Worm (Caenorhabditis elegans): Measurements from ENCODE around the gene dnj-26.

Gene dnj-26

DNA sequence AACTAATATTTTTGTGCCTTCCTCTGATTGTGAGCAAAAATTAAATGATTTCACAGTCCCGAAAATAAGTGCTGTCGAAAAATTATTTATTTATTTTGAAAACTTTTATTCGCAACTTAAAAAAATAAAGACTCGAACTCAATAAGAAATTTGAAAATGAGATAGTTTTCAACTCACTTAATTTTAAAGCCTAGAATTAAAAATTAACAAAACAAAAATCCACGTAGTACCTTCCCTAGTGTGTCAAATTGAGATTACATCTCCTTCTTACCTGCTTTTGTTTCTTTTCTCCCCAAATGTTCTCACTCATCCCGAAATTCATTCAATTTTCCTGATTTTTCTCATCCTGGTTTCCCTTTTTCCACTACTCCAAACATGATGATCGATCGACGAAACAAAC is 33.2 kb downstream of the dnj-26 start, which contains the start of gene F35G2.5:
Gene F35G2.5 (plus strand): TSS at position 301 of the 400 bp plus-strand sequence.
- TF ChIP-seq xbp-1 (tag; optimal IDR thresholded peaks at IDR 0.05): no peak
- TF ChIP-seq nhr-47 (tag; optimal IDR thresholded peaks at IDR 0.05): no peak
- TF ChIP-seq jun-1 (tag; optimal IDR thresholded peaks at IDR 0.05): no peak
- no peak for TF ChIP-seq ztf-4 (tag; optimal IDR thresholded peaks at IDR 0.05)
- no peak for TF ChIP-seq dpl-1 (GFP tag; optimal IDR thresholded peaks at IDR 0.05)
- no peak for TF ChIP-seq fkh-10 (GFP tag; optimal IDR thresholded peaks at IDR 0.05)
- TF ChIP-seq lin-35 (GFP tag; optimal IDR thresholded peaks at IDR 0.05): no peak
- no peak for TF ChIP-seq nhr-12 (tag; optimal IDR thresholded peaks at IDR 0.05)
- TF ChIP-seq snu-23 (GFP tag; optimal IDR thresholded peaks at IDR 0.05): no peak
- TF ChIP-seq unc-62 (GFP tag; optimal IDR thresholded peaks at IDR 0.05): no peak
- TF ChIP-seq hlh-17 (GFP tag; optimal IDR thresholded peaks at IDR 0.05; ENCODE audit: borderline replicate concordance): no peak

DNA sequence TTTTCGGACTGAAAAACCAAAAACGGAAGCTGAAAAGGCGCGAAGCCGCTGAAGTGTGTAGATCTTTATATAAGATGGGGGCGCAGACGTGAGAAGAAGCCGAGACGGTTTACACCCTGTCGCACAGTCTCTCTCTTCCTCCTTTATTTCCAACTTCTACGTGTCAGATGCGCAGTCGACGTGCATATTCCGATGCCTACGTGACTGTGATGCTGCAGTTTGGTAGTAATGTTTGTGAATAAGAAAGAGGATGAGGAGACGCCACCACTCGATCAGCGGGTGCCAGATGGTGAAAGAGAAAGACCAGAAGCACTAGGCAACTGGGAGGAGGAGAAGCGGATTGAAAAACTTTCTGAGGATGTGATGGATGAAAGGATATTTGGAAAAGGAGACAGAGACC is 34.2 kb downstream of the dnj-26 start:
- peak; percentile 27 for TF ChIP-seq blmp-1 (tag; optimal IDR thresholded peaks at IDR 0.05)
- TF ChIP-seq fos-1 (tag; optimal IDR thresholded peaks at IDR 0.05): no peak

ce11 chrIV:12217142-12217541 is 35.3 kb downstream of the dnj-26 start:
- TF ChIP-seq blmp-1 (tag; optimal IDR thresholded peaks at IDR 0.05): peak; percentile 83
- no peak for TF ChIP-seq nhr-76 (tag; optimal IDR thresholded peaks at IDR 0.05)
- TF ChIP-seq ceh-82 (tag; optimal IDR thresholded peaks at IDR 0.05): no peak
- TF ChIP-seq C04F5.9 (tag; optimal IDR thresholded peaks at IDR 0.05): no peak
- TF ChIP-seq snpc-4 (tag; optimal IDR thresholded peaks at IDR 0.05): no peak
- TF ChIP-seq lin-13 (GFP tag; optimal IDR thresholded peaks at IDR 0.05): no peak
- peak; percentile 73 for TF ChIP-seq nhr-85 (tag)
- peak; percentile 3 for TF ChIP-seq mep-1 (tag; optimal IDR thresholded peaks at IDR 0.05)
- TF ChIP-seq grh-1 (GFP tag; IDR thresholded peaks at IDR 0.05): no peak
- no peak for TF ChIP-seq swsn-7 (tag; optimal IDR thresholded peaks at IDR 0.05)
- TF ChIP-seq elt-3 (tag; optimal IDR thresholded peaks at IDR 0.05): peak in 1 of 6 experiments; percentile 59
- no peak for TF ChIP-seq lin-35 (GFP tag; optimal IDR thresholded peaks at IDR 0.05)
- no peak for TF ChIP-seq nhr-71 (tag; optimal IDR thresholded peaks at IDR 0.05)
- TF ChIP-seq efl-1 (optimal IDR thresholded peaks at IDR 0.05): no peak
- peak in 1 of 2 experiments; percentile 17 for TF ChIP-seq efl-1 (GFP tag; optimal IDR thresholded peaks at IDR 0.05 in 1 of 2)
- no peak for TF ChIP-seq fos-1 (tag; optimal IDR thresholded peaks at IDR 0.05)

- TF ChIP-seq ztf-4 (tag; optimal IDR thresholded peaks at IDR 0.05) (no peak), nhr-237 (tag; optimal IDR thresholded peaks at IDR 0.05) (no peak), ces-1 (GFP tag; optimal IDR thresholded peaks at IDR 0.05) (no peak), aly-2 (tag; optimal IDR thresholded peaks at IDR 0.05) (no peak), rnt-1 (tag; optimal IDR thresholded peaks at IDR 0.05) (no peak), lin-14 (GFP tag; optimal IDR thresholded peaks at IDR 0.05) (peak; percentile 46), fkh-4 (tag; optimal IDR thresholded peaks at IDR 0.05; ENCODE audit: borderline replicate concordance) (no peak), efl-1 (optimal IDR thresholded peaks at IDR 0.05) (no peak), efl-1 (GFP tag; optimal IDR thresholded peaks at IDR 0.05 in 1 of 2) (peak in 1 of 2 experiments; percentile 72), ztf-11 (tag; optimal IDR thresholded peaks at IDR 0.05) (no peak)
These were observed 36.6 kb downstream of the dnj-26 start, which contains the start of gene phy-2 for ce11 chrIV:12215762-12216295. phy-2 (minus strand) TSS chrIV:12215987.

DNA sequence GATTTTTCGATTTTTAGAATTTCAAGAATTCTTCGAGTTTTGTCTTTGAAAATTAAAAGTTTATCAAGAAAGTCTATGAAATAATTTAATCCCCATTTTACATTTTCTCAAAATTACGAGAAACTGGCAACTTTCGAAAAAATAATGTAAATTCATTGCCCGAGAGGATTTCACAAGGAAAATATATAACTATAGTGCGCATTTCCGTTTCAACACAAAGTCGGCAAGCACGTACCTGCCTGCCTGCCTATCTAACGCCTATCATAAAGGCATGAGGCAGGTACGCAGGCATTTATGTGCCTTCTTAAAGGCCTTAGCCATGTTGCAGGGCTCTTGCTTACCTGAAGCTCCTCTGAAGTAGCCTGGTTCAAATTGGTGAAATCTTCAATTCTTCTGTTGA is 39.7 kb downstream of the dnj-26 start:
- TF ChIP-seq jun-1 (tag; optimal IDR thresholded peaks at IDR 0.05): no peak
- TF ChIP-seq efl-1 (optimal IDR thresholded peaks at IDR 0.05): no peak
- TF ChIP-seq efl-1 (GFP tag; optimal IDR thresholded peaks at IDR 0.05 in 1 of 2): peak in 1 of 2 experiments; percentile 62
- no peak for TF ChIP-seq unc-86 (tag; optimal IDR thresholded peaks at IDR 0.05)
